Fruit fly (Drosophila melanogaster) whole organism, adult: ENCODE measurements around the gene betaGlu.
A peak's percentile ranks its signal among the peaks of the same experiment; 100 is the strongest.

Experiments used
- CG1620 ChIP-seq: fragments of 200-800 bp; sonication (Bioruptor generic); optimal IDR thresholded peaks from 2 replicates; lab custom pipeline; 2016; ENCODE audit warnings: missing biosample characterization, missing genetic modification characterization
- CG33017 ChIP-seq: fragments of 200-800 bp; sonication (Bioruptor generic); optimal IDR thresholded peaks from 2 replicates; lab custom pipeline; 2018; ENCODE audit warnings: missing biosample characterization, mild to moderate bottlenecking, missing genetic modification characterization, moderate library complexity
- CG7045 ChIP-seq: fragments of 200-800 bp; sonication (Bioruptor generic); optimal IDR thresholded peaks from 2 replicates; lab custom pipeline; 2017; ENCODE audit warnings: missing biosample characterization, mild to moderate bottlenecking, missing genetic modification characterization
- CG7101 ChIP-seq: fragments of 200-800 bp; sonication (Bioruptor generic); optimal IDR thresholded peaks from 2 replicates; lab custom pipeline; 2018; ENCODE audit warnings: missing biosample characterization, mild to moderate bottlenecking, missing genetic modification characterization, moderate library complexity
- Crg-1 ChIP-seq: fragments of 200-800 bp; sonication (Bioruptor generic); optimal IDR thresholded peaks from 2 replicates; lab custom pipeline; 2016; ENCODE audit warnings: missing biosample characterization, missing genetic modification characterization
- Mnt ChIP-seq: fragments of 200-800 bp; sonication (Bioruptor generic); optimal IDR thresholded peaks from 2 replicates; lab custom pipeline; 2016; ENCODE audit warnings: missing biosample characterization, mild to moderate bottlenecking, missing genetic modification characterization
- bab1 ChIP-seq: fragments of 200-800 bp; sonication (Bioruptor generic); optimal IDR thresholded peaks from 3 replicates; lab custom pipeline; 2019; ENCODE audit warnings: missing biosample characterization, mild to moderate bottlenecking, missing genetic modification characterization, moderate library complexity
- cnc ChIP-seq, 2 experiments: fragments of >200 bp; optimal IDR thresholded peaks; 2 replicates each; lab custom pipeline; 2017
- kay ChIP-seq: fragments of 200-800 bp; sonication (Bioruptor generic); peaks from one replicate; lab custom pipeline; 2016; ENCODE audit warnings: missing biosample characterization, missing genetic modification characterization, borderline replicate concordance
- pad ChIP-seq: fragments of 200-800 bp; sonication (Bioruptor generic); optimal IDR thresholded peaks from 3 replicates; lab custom pipeline; 2017; ENCODE audit warnings: missing biosample characterization, missing genetic modification characterization, mild to moderate bottlenecking, moderate library complexity, missing genetic modification reagents
- tj ChIP-seq: fragments of 200-800 bp; sonication (Bioruptor generic); optimal IDR thresholded peaks from 3 replicates; lab custom pipeline; 2017; ENCODE audit warnings: missing biosample characterization, mild to moderate bottlenecking, missing genetic modification characterization, moderate library complexity
- toe ChIP-seq: fragments of 200-800 bp; sonication (Bioruptor generic); optimal IDR thresholded peaks from 2 replicates; lab custom pipeline; 2016; ENCODE audit warnings: missing biosample characterization, missing genetic modification characterization

dm6 chr3R:31812117-31812975, 40.7 kb upstream of the betaGlu start, which contains the start of the genes FeCH and RhoGAP100F:
- no peak for TF ChIP-seq bab1
- TF ChIP-seq Mnt (GFP tag; lab: Kevin White, UChicago) = no peak
- TF ChIP-seq CG7045 (GFP tag; lab: Kevin White, UChicago) = no peak
- TF ChIP-seq CG33017 = no peak
- TF ChIP-seq Crg-1 = no peak
- peak; percentile 4 for TF ChIP-seq pad (GFP tag; lab: Kevin White, UChicago)
- no peak for TF ChIP-seq cnc (optimal IDR thresholded peaks at IDR 0.05; lab: Kevin White, UChicago)
- TF ChIP-seq toe (GFP tag; lab: Kevin White, UChicago) = no peak
- TF ChIP-seq kay (GFP tag; lab: Kevin White, UChicago) = no peak
- TF ChIP-seq CG1620 (GFP tag; lab: Kevin White, UChicago) = no peak
- TF ChIP-seq CG7101 (tag; lab: Kevin White, UChicago) = no peak
- no peak for TF ChIP-seq tj
